Worm (Caenorhabditis elegans) whole organism, mixed stage, embryonic: ENCODE measurements around the gene W04G3.13.

ENCODE experiments used
- M03D4.4 ChIP-seq: sonication (generic microtip); optimal IDR thresholded peaks from 2 replicates; lab custom pipeline; 2017; ENCODE audit warnings: mild to moderate bottlenecking, missing genetic modification characterization, missing compliant biosample characterization
- ceh-39 ChIP-seq: fragments of 150-350 bp; optimal IDR thresholded peaks from 2 replicates; lab custom pipeline; 2014; ENCODE audit warnings: missing biosample characterization, missing genetic modification characterization
- ceh-43 ChIP-seq: fragments of 200-800 bp; sonication (Bioruptor generic); optimal IDR thresholded peaks from 2 replicates; lab custom pipeline; 2018; ENCODE audit warnings: mild to moderate bottlenecking, missing genetic modification characterization, moderate library complexity, missing compliant biosample characterization
- ces-1 ChIP-seq: fragments of 150-350 bp; optimal IDR thresholded peaks from 2 replicates; lab custom pipeline; 2014; ENCODE audit warnings: missing biosample characterization, missing genetic modification reagents, missing genetic modification characterization
- cnd-1 ChIP-seq: fragments of 200-800 bp; sonication (Bioruptor generic); optimal IDR thresholded peaks from 2 replicates; lab custom pipeline; 2018; ENCODE audit warnings: mild to moderate bottlenecking, missing genetic modification characterization, missing compliant biosample characterization
- drap-1 ChIP-seq: fragments of 200-800 bp; sonication (Bioruptor generic); optimal IDR thresholded peaks from 3 replicates; lab custom pipeline; 2018; ENCODE audit warnings: mild to moderate bottlenecking, missing genetic modification characterization, missing compliant biosample characterization
- elt-1 ChIP-seq: sonication (generic microtip); optimal IDR thresholded peaks from 2 replicates; lab custom pipeline; 2017; ENCODE audit warnings: missing genetic modification characterization, mild to moderate bottlenecking, missing compliant biosample characterization, antibody characterized with exemption, moderate library complexity, borderline replicate concordance; ENCODE audit not compliant: insufficient read depth
- elt-3 ChIP-seq: fragments of 150-350 bp; optimal IDR thresholded peaks from 2 replicates; lab custom pipeline; 2014; ENCODE audit warnings: missing biosample characterization, missing genetic modification characterization
- ham-2 ChIP-seq: fragments of 200-800 bp; sonication (Bioruptor generic); optimal IDR thresholded peaks from 2 replicates; lab custom pipeline; 2018; ENCODE audit warnings: mild to moderate bottlenecking, missing genetic modification characterization, missing compliant biosample characterization
- hlh-1 ChIP-seq: fragments of 150-350 bp; optimal IDR thresholded peaks from 2 replicates; lab custom pipeline; 2014; ENCODE audit warnings: missing biosample characterization, missing genetic modification reagents, missing genetic modification characterization
- lin-13 ChIP-seq: fragments of 150-350 bp; optimal IDR thresholded peaks from 2 replicates; lab custom pipeline; 2014; ENCODE audit warnings: missing biosample characterization, missing genetic modification characterization
- lin-32 ChIP-seq: fragments of 200-800 bp; sonication (Bioruptor generic); optimal IDR thresholded peaks from 2 replicates; lab custom pipeline; 2018; ENCODE audit warnings: mild to moderate bottlenecking, missing genetic modification characterization, missing compliant biosample characterization
- lsy-2 ChIP-seq: fragments of 150-350 bp; optimal IDR thresholded peaks from 2 replicates; lab custom pipeline; 2014; ENCODE audit warnings: missing biosample characterization, missing genetic modification characterization
- mab-5 ChIP-seq: fragments of 150-350 bp; optimal IDR thresholded peaks from 2 replicates; lab custom pipeline; 2014; ENCODE audit warnings: missing biosample characterization, missing genetic modification characterization
- mep-1 ChIP-seq: fragments of 150-350 bp; optimal IDR thresholded peaks from 2 replicates; lab custom pipeline; 2017; ENCODE audit warnings: missing biosample characterization, missing genetic modification reagents, missing genetic modification characterization, inconsistent platforms
- mls-2 ChIP-seq: sonication (generic microtip); optimal IDR thresholded peaks from 2 replicates; lab custom pipeline; 2016; ENCODE audit warnings: mild to moderate bottlenecking, missing genetic modification characterization, moderate library complexity, missing compliant biosample characterization
- nhr-12 ChIP-seq: fragments of 150-350 bp; optimal IDR thresholded peaks from 2 replicates; lab custom pipeline; 2014; ENCODE audit warnings: missing biosample characterization, missing genetic modification characterization
- nhr-2 ChIP-seq: fragments of 150-350 bp; optimal IDR thresholded peaks from 2 replicates; lab custom pipeline; 2014; ENCODE audit warnings: missing biosample characterization, missing genetic modification characterization
- nhr-237 ChIP-seq: fragments of 150-350 bp; optimal IDR thresholded peaks from 2 replicates; lab custom pipeline; 2014; ENCODE audit warnings: missing biosample characterization, missing genetic modification characterization
- pha-4 ChIP-seq: fragments of 150-350 bp; optimal IDR thresholded peaks from 2 replicates; lab custom pipeline; 2018; ENCODE audit warnings: missing biosample characterization, missing genetic modification reagents, missing genetic modification characterization
- sem-2 ChIP-seq: fragments of 200-800 bp; sonication (Bioruptor generic); optimal IDR thresholded peaks from 2 replicates; lab custom pipeline; 2018; ENCODE audit warnings: mild to moderate bottlenecking, missing genetic modification characterization, missing compliant biosample characterization
- snpc-4 ChIP-seq: fragments of 150-350 bp; optimal IDR thresholded peaks from 2 replicates; lab custom pipeline; 2014; ENCODE audit warnings: missing biosample characterization, missing genetic modification characterization
- sptf-1 ChIP-seq: sonication (generic microtip); optimal IDR thresholded peaks from 2 replicates; lab custom pipeline; 2017; ENCODE audit warnings: mild to moderate bottlenecking, missing genetic modification characterization, moderate library complexity, missing compliant biosample characterization
- tbx-8 ChIP-seq: fragments of 200-800 bp; sonication (Bioruptor generic); optimal IDR thresholded peaks from 2 replicates; lab custom pipeline; 2018; ENCODE audit warnings: mild to moderate bottlenecking, missing genetic modification characterization, moderate library complexity, missing compliant biosample characterization
- unc-120 ChIP-seq: sonication (generic microtip); optimal IDR thresholded peaks from 2 replicates; lab custom pipeline; 2017; ENCODE audit warnings: missing genetic modification characterization, missing compliant biosample characterization; ENCODE audit not compliant: poor library complexity, severe bottlenecking
- unc-39 ChIP-seq: fragments of 150-350 bp; optimal IDR thresholded peaks from 2 replicates; lab custom pipeline; 2014; ENCODE audit warnings: missing biosample characterization, missing genetic modification characterization
- unc-62 ChIP-seq: fragments of 150-350 bp; optimal IDR thresholded peaks from 2 replicates; lab custom pipeline; 2014; ENCODE audit warnings: missing biosample characterization, missing genetic modification reagents, missing genetic modification characterization
- zip-8 ChIP-seq: fragments of 150-350 bp; optimal IDR thresholded peaks from 2 replicates; lab custom pipeline; 2014; ENCODE audit warnings: missing biosample characterization, missing genetic modification characterization
- ztf-11 ChIP-seq: fragments of 150-350 bp; optimal IDR thresholded peaks from 2 replicates; lab custom pipeline; 2014; ENCODE audit warnings: missing biosample characterization, missing genetic modification characterization

W04G3.13 gene

ce11 chrX:11033128-11033951, 46.2 kb downstream of the W04G3.13 start:
- TF ChIP-seq mls-2 = peak; percentile 41
- no peak for TF ChIP-seq nhr-237 (tag; lab: Kevin White, UChicago)
- no peak for TF ChIP-seq unc-62
- TF ChIP-seq cnd-1 (tag; lab: Kevin White, UChicago) = no peak
- TF ChIP-seq elt-3 (tag; lab: Kevin White, UChicago) = no peak
- TF ChIP-seq lsy-2 = no peak
- TF ChIP-seq ces-1 = peak; percentile 92

DNA sequence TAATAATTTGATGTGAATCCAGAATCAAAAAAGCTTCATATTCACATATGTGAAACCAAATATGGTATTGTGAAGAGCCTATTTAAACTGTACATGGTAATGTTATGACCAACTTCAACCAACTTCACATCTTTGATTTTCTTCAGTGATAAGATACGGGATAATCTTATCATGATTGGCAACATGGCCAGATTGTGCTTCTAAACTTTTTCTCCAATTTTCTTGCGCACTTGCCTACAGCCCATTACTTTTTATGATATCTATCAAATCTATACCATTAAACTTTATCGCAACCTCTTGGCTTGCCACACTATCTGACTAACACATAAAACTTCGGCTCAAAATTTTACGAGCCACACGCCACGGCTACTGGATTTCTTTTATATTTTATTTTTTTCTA, 47.2 kb downstream of the W04G3.13 start:
- TF ChIP-seq drap-1 (GFP tag; lab: Kevin White, UChicago) (no peak), mep-1 (tag; lab: Kevin White, UChicago) (no peak), lin-13 (tag; lab: Kevin White, UChicago) (no peak), mls-2 (no peak), tbx-8 (GFP tag; lab: Kevin White, UChicago) (no peak), M03D4.4 (tag; lab: Kevin White, UChicago) (no peak), snpc-4 (tag; lab: Kevin White, UChicago) (no peak), hlh-1 (no peak), ztf-11 (tag; lab: Kevin White, UChicago) (no peak), sem-2 (GFP tag; lab: Kevin White, UChicago) (no peak), elt-3 (tag; lab: Kevin White, UChicago) (no peak), unc-120 (tag; lab: Kevin White, UChicago) (no peak), ceh-43 (GFP tag; lab: Kevin White, UChicago) (no peak), elt-1 (no peak), mab-5 (no peak), unc-39 (tag; lab: Kevin White, UChicago) (no peak), sptf-1 (tag; lab: Kevin White, UChicago) (no peak), nhr-2 (tag; lab: Kevin White, UChicago) (no peak)

DNA sequence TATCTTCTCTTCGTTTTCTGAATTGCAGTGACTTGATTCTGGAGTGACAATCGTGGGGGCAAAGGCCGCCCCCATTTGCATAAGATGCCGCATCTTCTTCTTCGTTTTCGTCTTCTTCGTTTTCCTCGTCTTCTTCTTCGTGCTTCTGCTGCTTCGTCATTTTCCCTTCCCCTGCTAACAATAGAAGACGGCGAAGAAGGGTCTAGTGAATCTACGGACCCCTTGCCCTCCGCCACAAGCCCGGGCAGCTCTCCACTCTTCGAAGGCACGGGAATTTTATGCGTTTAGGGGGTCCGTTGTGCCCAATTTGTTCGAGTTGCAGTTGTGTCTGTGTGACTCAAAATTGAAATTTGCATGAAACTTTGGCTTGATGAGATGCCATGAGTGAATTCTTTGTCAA, 47.7 kb downstream of the W04G3.13 start:
- TF ChIP-seq lsy-2 (no peak), ces-1 (peak; percentile 68)
- TF ChIP-seq, all 35 proteins: peak for 1

DNA sequence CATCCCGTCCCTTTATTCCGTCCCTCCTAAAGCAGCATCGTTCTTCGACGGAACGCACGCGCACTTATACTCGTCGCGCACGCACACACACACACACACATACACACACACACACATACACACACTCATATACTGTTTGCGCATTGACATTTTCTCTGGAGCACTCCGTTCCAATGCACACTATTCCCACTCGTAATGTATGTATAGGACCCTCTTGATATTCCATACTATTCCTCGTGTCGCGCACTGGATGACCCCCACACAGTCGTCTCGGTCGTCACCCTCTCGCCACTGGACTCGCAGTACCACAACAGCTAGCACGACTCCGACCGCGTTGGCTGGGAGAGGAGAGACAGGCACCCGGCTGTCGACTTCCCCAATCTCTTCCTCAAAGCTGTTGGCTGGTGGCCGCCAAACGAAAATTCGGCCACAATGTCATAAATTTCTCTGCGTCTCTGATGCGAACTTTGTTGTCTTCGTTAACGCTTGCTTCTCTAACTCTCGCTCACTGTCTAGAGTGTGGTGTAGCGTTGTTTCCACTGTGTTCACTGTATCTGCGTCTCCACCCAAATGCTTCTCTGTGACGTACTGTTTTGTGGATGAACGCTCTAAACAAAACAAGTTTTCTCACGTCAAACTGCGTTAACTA, 48.4 kb downstream of the W04G3.13 start:
- peak; percentile 93 for TF ChIP-seq pha-4 (tag; lab: Kevin White, UChicago)
- peak; percentile 61 for TF ChIP-seq M03D4.4 (tag; lab: Kevin White, UChicago)
- TF ChIP-seq elt-1 = no peak
- TF ChIP-seq zip-8 = no peak
- TF ChIP-seq unc-39 (tag; lab: Kevin White, UChicago) = no peak
- no peak for TF ChIP-seq nhr-12 (tag; lab: Kevin White, UChicago)
- peak; percentile 86 for TF ChIP-seq ces-1
- peak; percentile 23 for TF ChIP-seq unc-120 (tag; lab: Kevin White, UChicago)
- TF ChIP-seq nhr-2 (tag; lab: Kevin White, UChicago) = peak; percentile 70
- TF ChIP-seq drap-1 (GFP tag; lab: Kevin White, UChicago) = peak; percentile 79
- TF ChIP-seq nhr-237 (tag; lab: Kevin White, UChicago) = peak; percentile 79
- no peak for TF ChIP-seq snpc-4 (tag; lab: Kevin White, UChicago)
- TF ChIP-seq hlh-1 = peak; percentile 91
- peak; percentile 99 for TF ChIP-seq ham-2 (GFP tag; lab: Kevin White, UChicago)
- peak; percentile 80 for TF ChIP-seq mls-2
- TF ChIP-seq lin-32 (GFP tag; lab: Kevin White, UChicago) = peak; percentile 63
- TF ChIP-seq unc-62 = peak; percentile 86
- TF ChIP-seq mep-1 (tag; lab: Kevin White, UChicago) = peak; percentile 46
- TF ChIP-seq ceh-39 (tag; lab: Kevin White, UChicago) = peak; percentile 39
- TF ChIP-seq sptf-1 (tag; lab: Kevin White, UChicago) = peak; percentile 77
- peak; percentile 82 for TF ChIP-seq cnd-1 (tag; lab: Kevin White, UChicago)
- TF ChIP-seq lin-13 (tag; lab: Kevin White, UChicago) = peak; percentile 65
- peak; percentile 53 for TF ChIP-seq lsy-2
- TF ChIP-seq ceh-43 (GFP tag; lab: Kevin White, UChicago) = no peak
- TF ChIP-seq ztf-11 (tag; lab: Kevin White, UChicago) = peak; percentile 90
